Worm (Caenorhabditis elegans): ENCODE data around the gene T21D12.14.

The T21D12.14 gene

ce11 chrIV:259142-259541 lies 28.8 kb downstream of the T21D12.14 start, which contains the start of gene dpy-9:
Gene dpy-9 (minus strand): TSS chrIV:259204.
- no peak for TF ChIP-seq unc-42 (tag; optimal IDR thresholded peaks at IDR 0.05)
- TF ChIP-seq ahr-1 (tag; optimal IDR thresholded peaks at IDR 0.05) = no peak
- TF ChIP-seq Y22D7AL.16 (tag; optimal IDR thresholded peaks at IDR 0.05) = no peak

DNA sequence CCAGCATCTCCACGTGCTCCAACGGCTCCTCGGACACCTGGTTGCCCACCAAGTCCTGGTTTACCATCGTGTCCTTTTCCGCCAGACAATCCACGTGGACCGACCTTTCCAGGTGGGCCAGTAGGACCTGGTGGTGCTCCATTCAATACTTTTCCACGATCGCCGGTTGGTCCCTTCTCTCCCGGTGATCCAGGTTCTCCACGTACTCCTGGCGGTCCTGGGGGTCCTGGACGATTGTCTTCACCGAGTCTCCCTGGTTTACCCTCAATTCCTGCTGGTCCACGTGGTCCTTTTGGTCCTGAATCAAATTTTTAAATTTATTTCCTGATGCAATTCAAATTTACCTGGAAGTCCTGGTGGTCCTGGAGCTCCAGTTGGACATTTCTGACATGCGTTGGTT lies 29.6 kb downstream of the T21D12.14 start:
- TF ChIP-seq fax-1 (tag; optimal IDR thresholded peaks at IDR 0.05) (no peak), ztf-16 (tag; optimal IDR thresholded peaks at IDR 0.05) (no peak), pag-3 (tag; optimal IDR thresholded peaks at IDR 0.05; ENCODE audit: borderline replicate concordance) (no peak), unc-42 (tag; optimal IDR thresholded peaks at IDR 0.05) (no peak), ceh-22 (tag; optimal IDR thresholded peaks at IDR 0.05) (no peak), sox-4 (tag; optimal IDR thresholded peaks at IDR 0.05) (no peak), fkh-10 (GFP tag; optimal IDR thresholded peaks at IDR 0.05) (no peak), dmd-4 (tag; optimal IDR thresholded peaks at IDR 0.05; ENCODE audit: borderline replicate concordance) (no peak), madf-2 (tag; optimal IDR thresholded peaks at IDR 0.05) (no peak), ttx-3 (tag; optimal IDR thresholded peaks at IDR 0.05) (no peak), K02D7.2 (tag; optimal IDR thresholded peaks at IDR 0.05) (no peak), nfya-1 (tag; optimal IDR thresholded peaks at IDR 0.05) (no peak), syd-9 (tag; optimal IDR thresholded peaks at IDR 0.05) (no peak), rnt-1 (tag; optimal IDR thresholded peaks at IDR 0.05) (no peak), pros-1 (tag; optimal IDR thresholded peaks at IDR 0.05) (no peak)

- TF ChIP-seq ceh-45 (GFP tag; IDR thresholded peaks at IDR 0.05) (no peak), C08G9.2 (tag; optimal IDR thresholded peaks at IDR 0.05) (peak; percentile 12), ceh-19 (GFP tag; optimal IDR thresholded peaks at IDR 0.05) (no peak), fkh-6 (tag; optimal IDR thresholded peaks at IDR 0.05) (no peak), ama-1 (optimal IDR thresholded peaks at IDR 0.05) (no peak), tbx-2 (tag; optimal IDR thresholded peaks at IDR 0.05) (peak; percentile 27), hlh-13 (GFP tag; optimal IDR thresholded peaks at IDR 0.05) (no peak), ceh-31 (tag; optimal IDR thresholded peaks at IDR 0.05) (peak; percentile 41), tbx-7 (tag; optimal IDR thresholded peaks at IDR 0.05) (no peak), gmeb-2 (tag; optimal IDR thresholded peaks at IDR 0.05) (no peak)
These were observed 30.8 kb downstream of the T21D12.14 start, which contains the start of gene R02D3.8 for ce11 chrIV:257095-257494. Gene R02D3.8 (minus strand): TSS chrIV:257203.

ce11 chrIV:255379-255857 lies 32.5 kb downstream of the T21D12.14 start, which contains the start of gene rcat-1:
Gene rcat-1 (minus strand): TSS chrIV:255429.
- TF ChIP-seq unc-42 (tag; optimal IDR thresholded peaks at IDR 0.05) (peak; percentile 67), dmd-4 (tag; optimal IDR thresholded peaks at IDR 0.05; ENCODE audit: borderline replicate concordance) (no peak), K09A11.1 (tag; optimal IDR thresholded peaks at IDR 0.05; ENCODE audit: insufficient read depth) (no peak), ceh-30 (tag; optimal IDR thresholded peaks at IDR 0.05) (no peak), ceh-19 (GFP tag; optimal IDR thresholded peaks at IDR 0.05) (no peak), ceh-14 (tag; optimal IDR thresholded peaks at IDR 0.05) (no peak), pros-1 (tag; optimal IDR thresholded peaks at IDR 0.05) (no peak), nhr-11 (tag; optimal IDR thresholded peaks at IDR 0.05) (no peak), Y22D7AL.16 (tag; optimal IDR thresholded peaks at IDR 0.05) (no peak), ceh-31 (tag; optimal IDR thresholded peaks at IDR 0.05) (peak; percentile 54), odd-2 (tag; optimal IDR thresholded peaks at IDR 0.05) (no peak), pag-3 (tag; optimal IDR thresholded peaks at IDR 0.05; ENCODE audit: borderline replicate concordance) (no peak), fkh-6 (tag; optimal IDR thresholded peaks at IDR 0.05) (no peak), sox-4 (tag; optimal IDR thresholded peaks at IDR 0.05) (no peak), rnt-1 (tag; optimal IDR thresholded peaks at IDR 0.05) (peak; percentile 7), hlh-6 (tag; optimal IDR thresholded peaks at IDR 0.05) (no peak), zip-5 (tag; optimal IDR thresholded peaks at IDR 0.05) (no peak), nfya-1 (tag; optimal IDR thresholded peaks at IDR 0.05) (peak; percentile 74), npax-4 (tag; optimal IDR thresholded peaks at IDR 0.05) (no peak), ama-1 (optimal IDR thresholded peaks at IDR 0.05) (no peak), pax-1 (tag; optimal IDR thresholded peaks at IDR 0.05) (peak; percentile 64), C08G9.2 (tag; optimal IDR thresholded peaks at IDR 0.05) (no peak), pat-9 (tag; optimal IDR thresholded peaks at IDR 0.05) (no peak), tbx-2 (tag; optimal IDR thresholded peaks at IDR 0.05) (peak; percentile 31), C38D4.7 (GFP tag; optimal IDR thresholded peaks at IDR 0.05) (no peak), ceh-22 (tag; optimal IDR thresholded peaks at IDR 0.05) (no peak), tbx-7 (tag; optimal IDR thresholded peaks at IDR 0.05) (no peak), ceh-45 (GFP tag; IDR thresholded peaks at IDR 0.05) (no peak), unc-55 (GFP tag; optimal IDR thresholded peaks at IDR 0.05) (peak; percentile 71), gmeb-2 (tag; optimal IDR thresholded peaks at IDR 0.05) (no peak), ztf-16 (tag; optimal IDR thresholded peaks at IDR 0.05) (peak; percentile 32), ceh-18 (tag; optimal IDR thresholded peaks at IDR 0.05) (peak; percentile 23), ahr-1 (tag; optimal IDR thresholded peaks at IDR 0.05) (no peak), ceh-34 (tag; optimal IDR thresholded peaks at IDR 0.05) (peak; percentile 48), unc-3 (GFP tag; conservative IDR thresholded peaks at IDR 0.05) (no peak), unc-3 (tag; optimal IDR thresholded peaks at IDR 0.05) (no peak), unc-86 (tag; optimal IDR thresholded peaks at IDR 0.05) (no peak)
